Worm (Caenorhabditis elegans) whole organism, L4 larva: ENCODE measurements around the gene D2023.4.

Experiments used
- F37D6.2 ChIP-seq: sonication (generic microtip); optimal IDR thresholded peaks from 2 replicates; lab custom pipeline; 2016; ENCODE audit warnings: mild to moderate bottlenecking, missing genetic modification characterization, missing compliant biosample characterization
- aha-1 ChIP-seq: fragments of 150-350 bp; peaks from one replicate; lab custom pipeline; 2014; ENCODE audit warnings: missing biosample characterization, missing genetic modification characterization
- ama-1 ChIP-seq: fragments of 150-350 bp; optimal IDR thresholded peaks from 2 replicates; lab custom pipeline; 2014; ENCODE audit warnings: inconsistent platforms, mixed read lengths
- ctbp-1 ChIP-seq: fragments of 200-800 bp; sonication (Bioruptor generic); IDR thresholded peaks from 2 replicates; pipeline ENCODE4 v1.3.6; 2022; ENCODE audit warnings: missing genetic modification reagents, missing genetic modification characterization, missing compliant biosample characterization
- nhr-237 ChIP-seq: sonication (generic microtip); optimal IDR thresholded peaks from 2 replicates; lab custom pipeline; 2017; ENCODE audit warnings: missing biosample characterization, missing genetic modification characterization
- nhr-6 ChIP-seq: fragments of 150-350 bp; optimal IDR thresholded peaks from 2 replicates; lab custom pipeline; 2014; ENCODE audit warnings: missing biosample characterization, missing genetic modification characterization
- unc-39 ChIP-seq: sonication (generic microtip); optimal IDR thresholded peaks from 2 replicates; lab custom pipeline; 2017; ENCODE audit warnings: missing biosample characterization, missing genetic modification characterization
- zag-1 ChIP-seq: fragments of 150-350 bp; optimal IDR thresholded peaks from 2 replicates; lab custom pipeline; 2014; ENCODE audit warnings: missing biosample characterization, missing genetic modification characterization

ce11 chrV:11862817-11863216, 37.3 kb upstream of the D2023.4 start, which contains the start of gene R13H4.6:
- TF ChIP-seq unc-39 (tag; lab: Kevin White, UChicago) (no peak), nhr-237 (tag; lab: Kevin White, UChicago) (no peak), ama-1 (lab: Kevin White, UChicago) (no peak), zag-1 (tag; lab: Kevin White, UChicago) (no peak), nhr-6 (tag; lab: Kevin White, UChicago) (no peak), ctbp-1 (GFP tag; lab: Robert Waterston, UW) (no peak), F37D6.2 (no peak), aha-1 (tag; lab: Kevin White, UChicago) (no peak)
